Worm (Caenorhabditis elegans) whole organism, L1 larva: Measurements from ENCODE around the gene Y32F6B.9.

Experiments used
- ces-1 ChIP-seq: fragments of 150-350 bp; optimal IDR thresholded peaks from 2 replicates; lab custom pipeline; 2014; ENCODE audit warnings: missing biosample characterization, missing genetic modification reagents, missing genetic modification characterization
- nhr-237 ChIP-seq: fragments of 150-350 bp; optimal IDR thresholded peaks from 2 replicates; lab custom pipeline; 2014; ENCODE audit warnings: missing biosample characterization, missing genetic modification characterization
- nhr-76 ChIP-seq: sonication (generic microtip); optimal IDR thresholded peaks from 2 replicates; lab custom pipeline; 2017; ENCODE audit warnings: missing biosample characterization, missing genetic modification characterization
- tlp-1 ChIP-seq: fragments of 150-350 bp; optimal IDR thresholded peaks from 2 replicates; lab custom pipeline; 2014; ENCODE audit warnings: missing biosample characterization, missing genetic modification characterization
- unc-86 ChIP-seq: sonication (generic microtip); optimal IDR thresholded peaks from 2 replicates; lab custom pipeline; 2016; ENCODE audit warnings: missing genetic modification characterization, missing compliant biosample characterization

- no peak for TF ChIP-seq tlp-1
- no peak for TF ChIP-seq ces-1 (GFP tag; lab: Kevin White, UChicago)
- TF ChIP-seq nhr-76 (tag; lab: Kevin White, UChicago), result no peak
- TF ChIP-seq unc-86 (tag; lab: Kevin White, UChicago), result no peak
- TF ChIP-seq nhr-237, result no peak
Observed at ce11 chrV:10464746-10465145, 13.8 kb upstream of the Y32F6B.9 start.
